Worm (Caenorhabditis elegans): Measurements from ENCODE around the gene ten-1.

The ten-1 gene

ce11 chrIII:6895166-6895565 lies 74.4 kb downstream of the ten-1 start:
- TF ChIP-seq eyg-1 (tag; optimal IDR thresholded peaks at IDR 0.05) (no peak), ceh-24 (tag; optimal IDR thresholded peaks at IDR 0.05) (no peak), nfya-1 (tag; optimal IDR thresholded peaks at IDR 0.05) (peak; percentile 19), F13H6.1 (tag; optimal IDR thresholded peaks at IDR 0.05) (no peak), che-1 (tag; optimal IDR thresholded peaks at IDR 0.05) (no peak), elt-2 (tag; optimal IDR thresholded peaks at IDR 0.05) (peak; percentile 68), unc-55 (GFP tag; optimal IDR thresholded peaks at IDR 0.05) (peak; percentile 44), pros-1 (tag; optimal IDR thresholded peaks at IDR 0.05) (no peak), unc-3 (GFP tag; conservative IDR thresholded peaks at IDR 0.05) (no peak), unc-3 (tag; optimal IDR thresholded peaks at IDR 0.05) (no peak), fkh-6 (tag; optimal IDR thresholded peaks at IDR 0.05) (no peak), ceh-18 (tag; optimal IDR thresholded peaks at IDR 0.05) (peak; percentile 57), ceh-30 (tag; optimal IDR thresholded peaks at IDR 0.05) (no peak)

- TF ChIP-seq nhr-11 (tag; optimal IDR thresholded peaks at IDR 0.05) = no peak
- no peak for TF ChIP-seq hlh-15 (tag; optimal IDR thresholded peaks at IDR 0.05)
- TF ChIP-seq zip-5 (tag; optimal IDR thresholded peaks at IDR 0.05) = no peak
- TF ChIP-seq fkh-10 (GFP tag; optimal IDR thresholded peaks at IDR 0.05) = no peak
- no peak for TF ChIP-seq ceh-24 (tag; optimal IDR thresholded peaks at IDR 0.05)
- TF ChIP-seq ttx-3 (tag; optimal IDR thresholded peaks at IDR 0.05) = no peak
- TF ChIP-seq hlh-30 (tag; optimal IDR thresholded peaks at IDR 0.05; ENCODE audit: insufficient read depth) = no peak
- TF ChIP-seq unc-86 (tag; optimal IDR thresholded peaks at IDR 0.05) = no peak
- no peak for TF ChIP-seq ceh-48 (tag; optimal IDR thresholded peaks at IDR 0.05)
- no peak for TF ChIP-seq K09A11.1 (tag; optimal IDR thresholded peaks at IDR 0.05; ENCODE audit: insufficient read depth)
- no peak for TF ChIP-seq tbx-7 (tag; optimal IDR thresholded peaks at IDR 0.05)
- no peak for TF ChIP-seq elt-2 (tag; optimal IDR thresholded peaks at IDR 0.05)
- TF ChIP-seq pag-3 (tag; optimal IDR thresholded peaks at IDR 0.05; ENCODE audit: borderline replicate concordance) = no peak
- no peak for TF ChIP-seq ceh-19 (GFP tag; optimal IDR thresholded peaks at IDR 0.05)
- no peak for TF ChIP-seq K02D7.2 (tag; optimal IDR thresholded peaks at IDR 0.05)
- no peak for TF ChIP-seq lin-11 (tag; optimal IDR thresholded peaks at IDR 0.05)
- no peak for TF ChIP-seq dve-1 (tag; optimal IDR thresholded peaks at IDR 0.05)
- no peak for TF ChIP-seq pqm-1 (tag; optimal IDR thresholded peaks at IDR 0.05)
These were observed 74.9 kb downstream of the ten-1 start for ce11 chrIII:6895677-6896076.

All from whole organism, late embryonic.